In the genomic region with DNA sequence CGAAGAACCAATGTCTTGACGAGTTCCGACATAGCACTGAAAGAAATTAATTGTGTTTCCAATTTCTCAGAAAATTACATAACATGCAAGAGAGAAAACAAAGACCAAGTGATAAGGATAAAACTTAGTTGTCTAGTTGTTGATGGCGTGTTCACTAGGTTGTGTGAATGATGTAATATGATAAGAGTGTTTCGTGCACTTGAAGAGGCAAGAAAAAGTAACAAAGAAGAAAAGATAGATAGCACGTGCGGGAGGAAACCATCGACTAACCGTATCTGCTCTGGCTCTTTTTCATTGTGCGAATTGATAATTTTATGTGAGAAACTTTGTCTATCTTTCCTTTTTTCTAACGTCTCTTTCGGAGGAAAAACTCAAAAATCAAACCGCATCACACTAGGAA, we compare ENCODE assay signal across 3 worm cellular contexts.
TF ChIP-seq lines count a peak whose summit lies in the region.

TSS of gene sfxn-1.5 (minus strand) at position 36 of the 400 bp plus-strand sequence.

TF ChIP-seq in whole organism, L1 larva, 84 proteins besides CTCF, POLR2A, EP300 and RAD21 (continued from another document):
- peak; percentile 38 for TF ChIP-seq nhr-90 (tag; optimal IDR thresholded peaks at IDR 0.05; lab: Kevin White, UChicago; ENCODE audit: poor library complexity)
- TF ChIP-seq mdl-1 (tag; optimal IDR thresholded peaks at IDR 0.05; lab: Kevin White, UChicago) = peak in 1 of 2 experiments; percentile 55
- no peak for TF ChIP-seq mef-2 (tag; optimal IDR thresholded peaks at IDR 0.05; lab: Kevin White, UChicago)
- TF ChIP-seq pqm-1 (tag; optimal IDR thresholded peaks at IDR 0.05; lab: Kevin White, UChicago) = peak; percentile 75
- TF ChIP-seq lin-14 (GFP tag; optimal IDR thresholded peaks at IDR 0.05; lab: Kevin White, UChicago) = peak; percentile 43

TF ChIP-seq in whole organism, L2 larva, 48 proteins besides CTCF, POLR2A, EP300 and RAD21 (continued from another document):
- TF ChIP-seq nhr-77 (tag; optimal IDR thresholded peaks at IDR 0.05; lab: Kevin White, UChicago) = no peak
- no peak for TF ChIP-seq mab-5 (tag; optimal IDR thresholded peaks at IDR 0.05; lab: Kevin White, UChicago)
- peak; percentile 1 for TF ChIP-seq egl-27 (tag; optimal IDR thresholded peaks at IDR 0.05; lab: Kevin White, UChicago)
- TF ChIP-seq crh-2 (tag; optimal IDR thresholded peaks at IDR 0.05; lab: Kevin White, UChicago) = peak; percentile 79

TF ChIP-seq in whole organism, L4 larva, 104 proteins besides CTCF, POLR2A, EP300 and RAD21 (continued from another document):
- TF ChIP-seq hlh-11 (tag; optimal IDR thresholded peaks at IDR 0.05; lab: Kevin White, UChicago) (peak; percentile 82), ztf-7 (tag; optimal IDR thresholded peaks at IDR 0.05; lab: Kevin White, UChicago) (peak; percentile 71), daf-16 (GFP tag; optimal IDR thresholded peaks at IDR 0.05; lab: Kevin White, UChicago) (no peak), daf-16 (tag; optimal IDR thresholded peaks at IDR 0.05; lab: Kevin White, UChicago) (peak; percentile 98), spr-1 (tag; optimal IDR thresholded peaks at IDR 0.05; lab: Kevin White, UChicago) (no peak), mep-1 (tag; optimal IDR thresholded peaks at IDR 0.05; lab: Kevin White, UChicago) (peak; percentile 63), lsy-2 (tag; optimal IDR thresholded peaks at IDR 0.05; lab: Kevin White, UChicago) (peak in 1 of 2 experiments; percentile 32), daf-8 (GFP tag; IDR thresholded peaks at IDR 0.05; lab: Robert Waterston, UW) (no peak), rbr-2 (tag; optimal IDR thresholded peaks at IDR 0.05; lab: Kevin White, UChicago) (no peak), snpc-1.2 (GFP tag; IDR thresholded peaks at IDR 0.05; lab: Robert Waterston, UW) (no peak), dmd-6 (GFP tag; IDR thresholded peaks at IDR 0.05; lab: Robert Waterston, UW) (peak; percentile 95), nhr-77 (tag; optimal IDR thresholded peaks at IDR 0.05; lab: Kevin White, UChicago) (peak; percentile 90), egl-27 (tag; optimal IDR thresholded peaks at IDR 0.05; lab: Kevin White, UChicago) (no peak), Y5F2A.4 (GFP tag; optimal IDR thresholded peaks at IDR 0.05; lab: Kevin White, UChicago) (no peak), nhr-102 (tag; optimal IDR thresholded peaks at IDR 0.05; lab: Kevin White, UChicago) (peak; percentile 13), cey-2 (tag; optimal IDR thresholded peaks at IDR 0.05; lab: Kevin White, UChicago; ENCODE audit: borderline replicate concordance, insufficient read depth) (no peak), pqm-1 (tag; optimal IDR thresholded peaks at IDR 0.05; lab: Kevin White, UChicago) (peak; percentile 97), nhr-48 (tag; optimal IDR thresholded peaks at IDR 0.05; lab: Kevin White, UChicago) (peak; percentile 84), nhr-10 (tag; optimal IDR thresholded peaks at IDR 0.05; lab: Kevin White, UChicago) (peak; percentile 58), dve-1 (tag; optimal IDR thresholded peaks at IDR 0.05; lab: Kevin White, UChicago; ENCODE audit: insufficient read depth) (peak; percentile 95), skn-1 (tag; optimal IDR thresholded peaks at IDR 0.05; lab: Kevin White, UChicago) (no peak), jun-1 (tag; optimal IDR thresholded peaks at IDR 0.05; lab: Kevin White, UChicago) (no peak), mes-2 (tag; optimal IDR thresholded peaks at IDR 0.05; lab: Kevin White, UChicago; ENCODE audit: poor library complexity, severe bottlenecking) (peak; percentile 39), ceh-62 (tag; optimal IDR thresholded peaks at IDR 0.05; lab: Kevin White, UChicago) (no peak), zfp-3 (GFP tag; conservative IDR thresholded peaks at IDR 0.05; lab: Robert Waterston, UW) (no peak), nhr-28 (tag; optimal IDR thresholded peaks at IDR 0.05; lab: Kevin White, UChicago) (peak; percentile 90), lin-1 (GFP tag; IDR thresholded peaks at IDR 0.05; lab: Robert Waterston, UW) (peak; percentile 75), F44E2.7 (GFP tag; IDR thresholded peaks at IDR 0.05; lab: Robert Waterston, UW) (no peak), ZK546.5 (tag; optimal IDR thresholded peaks at IDR 0.05; lab: Kevin White, UChicago) (no peak), nhr-6 (tag; optimal IDR thresholded peaks at IDR 0.05; lab: Kevin White, UChicago) (peak; percentile 37)
